Worm (Caenorhabditis elegans) whole organism, L2 larva: ENCODE data around the gene C25F9.6.

ENCODE experiments used
- aly-2 ChIP-seq: fragments of 150-350 bp; optimal IDR thresholded peaks from 2 replicates; lab custom pipeline; 2014; ENCODE audit warnings: missing biosample characterization, missing genetic modification characterization
- ama-1 ChIP-seq: fragments of 150-350 bp; optimal IDR thresholded peaks from 2 replicates; lab custom pipeline; 2018; ENCODE audit warnings: inconsistent platforms

- TF ChIP-seq aly-2 (tag; lab: Kevin White, UChicago) (no peak), ama-1 (no peak)
Observed at ce11 chrV:19449544-19449943, 44.4 kb upstream of the C25F9.6 start, which contains the start of gene M04C3.5.
